Fruit fly (Drosophila melanogaster) whole organism, wandering third instar larva: Measurements from ENCODE around the gene stai.

Experiments
- CG32264 ChIP-seq: fragments of 200-800 bp; sonication (Bioruptor generic); optimal IDR thresholded peaks from 2 replicates; lab custom pipeline; 2016; ENCODE audit warnings: missing biosample characterization, missing genetic modification characterization
- CG9705 ChIP-seq: fragments of 200-800 bp; sonication (Bioruptor generic); optimal IDR thresholded peaks from 2 replicates; lab custom pipeline; 2018; ENCODE audit warnings: missing biosample characterization, mild to moderate bottlenecking, missing genetic modification characterization
- CrebA ChIP-seq: fragments of 200-800 bp; sonication (Bioruptor generic); optimal IDR thresholded peaks from 2 replicates; lab custom pipeline; 2016; ENCODE audit warnings: missing biosample characterization, mild to moderate bottlenecking, missing genetic modification characterization, borderline replicate concordance
- Dif ChIP-seq: fragments of 200-275, 200-300 bp; sonication (Bioruptor generic); optimal IDR thresholded peaks from 2 replicates; lab custom pipeline; 2018; ENCODE audit warnings: missing biosample characterization, missing genetic modification characterization; ENCODE audit not compliant: partially characterized antibody
- GATAd ChIP-seq: sonication (Bioruptor generic); optimal IDR thresholded peaks from 2 replicates; lab custom pipeline; 2016; ENCODE audit warnings: missing biosample characterization, missing genetic modification characterization
- HLH106 ChIP-seq: fragments of 200-800 bp; optimal IDR thresholded peaks from 3 replicates; lab custom pipeline; 2019; ENCODE audit warnings: missing biosample characterization, mild to moderate bottlenecking, missing genetic modification characterization, moderate library complexity
- Hnf4 ChIP-seq: fragments of 200-800 bp; sonication (Bioruptor generic); optimal IDR thresholded peaks from 2 replicates; lab custom pipeline; 2016; ENCODE audit warnings: missing biosample characterization, mild to moderate bottlenecking, missing genetic modification characterization
- Hr78 ChIP-seq: fragments of >200 bp; optimal IDR thresholded peaks from 2 replicates; lab custom pipeline; 2017; ENCODE audit warnings: missing biosample characterization, missing genetic modification characterization
- Hr83 ChIP-seq: fragments of 200-300 bp; sonication (Bioruptor generic); optimal IDR thresholded peaks from 2 replicates; lab custom pipeline; 2016; ENCODE audit warnings: missing biosample characterization, mild to moderate bottlenecking, missing genetic modification characterization, moderate library complexity; ENCODE audit not compliant: poor library complexity, severe bottlenecking
- Jra ChIP-seq: sonication (Bioruptor generic); optimal IDR thresholded peaks from 2 replicates; lab custom pipeline; 2016; ENCODE audit warnings: missing biosample characterization, missing genetic modification characterization
- Mio ChIP-seq: sonication (Bioruptor generic); optimal IDR thresholded peaks from 2 replicates; lab custom pipeline; 2016; ENCODE audit warnings: missing biosample characterization, missing genetic modification characterization
- Myc ChIP-seq: fragments of >200 bp; optimal IDR thresholded peaks from 2 replicates; lab custom pipeline; 2017
- OdsH ChIP-seq: fragments of 200-800 bp; sonication (Bioruptor generic); optimal IDR thresholded peaks from 2 replicates; lab custom pipeline; 2016; ENCODE audit warnings: missing biosample characterization, mild to moderate bottlenecking, missing genetic modification characterization
- Rel ChIP-seq, 2 experiments: fragments of 200-800 bp; sonication (Bioruptor generic) in 1 of 2; optimal IDR thresholded peaks; 2 replicates in 1 of 2; 3 replicates in 1 of 2; lab custom pipeline; 2016 to 2019; ENCODE audit warnings: mild to moderate bottlenecking in 2 of 2, missing biosample characterization in 2 of 2, missing genetic modification characterization in 2 of 2, moderate library complexity in 1 of 2
- Sp1 ChIP-seq: fragments of 200-800 bp; sonication (Bioruptor generic); optimal IDR thresholded peaks from 3 replicates; lab custom pipeline; 2019; ENCODE audit warnings: missing biosample characterization, mild to moderate bottlenecking, missing genetic modification characterization, moderate library complexity
- Vsx2 ChIP-seq: fragments of 200-300, 225-300 bp; sonication (Bioruptor generic); optimal IDR thresholded peaks from 2 replicates; lab custom pipeline; 2018; ENCODE audit warnings: missing biosample characterization, missing genetic modification characterization; ENCODE audit not compliant: partially characterized antibody
- br ChIP-seq: fragments of 200-800 bp; sonication (Bioruptor generic); optimal IDR thresholded peaks from 2 replicates; lab custom pipeline; 2016; ENCODE audit warnings: missing biosample characterization, missing genetic modification characterization
- brk ChIP-seq: fragments of 200-800 bp; sonication (Bioruptor generic); optimal IDR thresholded peaks from 2 replicates; lab custom pipeline; 2016; ENCODE audit warnings: missing biosample characterization, mild to moderate bottlenecking, missing genetic modification characterization
- dl ChIP-seq, 2 experiments: fragments of 175-275, 200-275 bp in 1 of 2; fragments of 200-275 bp in 1 of 2; sonication (Bioruptor generic); optimal IDR thresholded peaks; lab custom pipeline; 2018; ENCODE audit warnings: mild to moderate bottlenecking in 2 of 2, missing biosample characterization in 2 of 2, missing genetic modification characterization in 2 of 2, moderate library complexity in 2 of 2; ENCODE audit not compliant: partially characterized antibody in 2 of 2, insufficient read depth in 1 of 2
- dmrt93B ChIP-seq: fragments of 200-800 bp; sonication (Bioruptor generic); optimal IDR thresholded peaks from 2 replicates; lab custom pipeline; 2018; ENCODE audit warnings: missing biosample characterization, mild to moderate bottlenecking, missing genetic modification characterization
- dsf ChIP-seq: sonication (Bioruptor generic); optimal IDR thresholded peaks from 2 replicates; lab custom pipeline; 2016; ENCODE audit warnings: missing biosample characterization, missing genetic modification characterization, borderline replicate concordance
- ey ChIP-seq: fragments of 200-800 bp; sonication (Bioruptor generic); optimal IDR thresholded peaks from 2 replicates; lab custom pipeline; 2016; ENCODE audit warnings: missing biosample characterization, missing genetic modification characterization
- foxo ChIP-seq, 2 experiments: fragments of 200-800 bp; sonication (Bioruptor generic); optimal IDR thresholded peaks; 2 replicates in 1 of 2; 3 replicates in 1 of 2; lab custom pipeline; 2016 to 2017; ENCODE audit warnings: missing biosample characterization in 2 of 2, missing genetic modification characterization in 2 of 2
- fru ChIP-seq: fragments of 200-800 bp; sonication (Bioruptor generic); optimal IDR thresholded peaks from 3 replicates; lab custom pipeline; 2016; ENCODE audit warnings: missing biosample characterization, mild to moderate bottlenecking, missing genetic modification characterization
- h ChIP-seq: fragments of 200-800 bp; sonication (Bioruptor generic); optimal IDR thresholded peaks from 3 replicates; lab custom pipeline; 2016; ENCODE audit warnings: missing biosample characterization, mild to moderate bottlenecking, missing genetic modification characterization
- jim ChIP-seq: fragments of 175-275, 200-325 bp; sonication (Bioruptor generic); optimal IDR thresholded peaks from 2 replicates; lab custom pipeline; 2016; ENCODE audit warnings: missing biosample characterization, mild to moderate bottlenecking, missing genetic modification characterization
- psq ChIP-seq: fragments of 200-800 bp; sonication (Bioruptor generic); optimal IDR thresholded peaks from 3 replicates; lab custom pipeline; 2017; ENCODE audit warnings: missing biosample characterization, mild to moderate bottlenecking, missing genetic modification characterization, moderate library complexity
- rgr ChIP-seq: fragments of 200-800 bp; sonication (Bioruptor generic); optimal IDR thresholded peaks from 3 replicates; lab custom pipeline; 2016; ENCODE audit warnings: missing biosample characterization, mild to moderate bottlenecking, missing genetic modification characterization
- sage ChIP-seq: fragments of 200-800 bp; sonication (Bioruptor generic); optimal IDR thresholded peaks from 2 replicates; lab custom pipeline; 2016; ENCODE audit warnings: missing biosample characterization, mild to moderate bottlenecking, missing genetic modification characterization
- sv ChIP-seq: fragments of 200-800 bp; sonication (Bioruptor generic); optimal IDR thresholded peaks from 3 replicates; lab custom pipeline; 2016; ENCODE audit warnings: missing biosample characterization, missing genetic modification characterization
- tai ChIP-seq: sonication (Bioruptor generic); optimal IDR thresholded peaks from 2 replicates; lab custom pipeline; 2016; ENCODE audit warnings: missing biosample characterization, missing genetic modification characterization
- usp ChIP-seq: fragments of >200 bp; optimal IDR thresholded peaks from 2 replicates; lab custom pipeline; 2017; ENCODE audit warnings: missing biosample characterization, missing genetic modification characterization
- woc ChIP-seq: sonication (Bioruptor generic); optimal IDR thresholded peaks from 2 replicates; lab custom pipeline; 2016; ENCODE audit warnings: missing biosample characterization, mild to moderate bottlenecking, missing genetic modification characterization

The stai gene

dm6 chr2L:6082157-6082645 is 18.0 kb upstream of the stai start, which contains the start of gene Kr-h1:
Gene Kr-h1, plus strand, starts transcription at chr2L:6082603.
- TF ChIP-seq Myc (no peak), HLH106 (tag; lab: Kevin White, UChicago) (peak; percentile 8), brk (peak; percentile 60), jim (GFP tag; lab: Kevin White, UChicago) (peak; percentile 81), h (peak; percentile 58), CrebA (GFP tag; lab: Kevin White, UChicago) (peak; percentile 86), woc (no peak), br (GFP tag; lab: Kevin White, UChicago) (peak; percentile 26), tai (GFP tag; lab: Kevin White, UChicago) (peak; percentile 8), dmrt93B (GFP tag; lab: Kevin White, UChicago) (no peak), dl (GFP tag; optimal IDR thresholded peaks at IDR 0.05; lab: Kevin White, UChicago; ENCODE audit: insufficient read depth in 1 of 2, partially characterized antibody in 2 of 2) (peak in 1 of 2 experiments; percentile 40), Hr83 (GFP tag; lab: Kevin White, UChicago) (peak; percentile 76), fru (GFP tag; lab: Kevin White, UChicago) (peak; percentile 69), Rel (GFP tag; optimal IDR thresholded peaks at IDR 0.05; lab: Kevin White, UChicago) (peak; percentile 38), Rel (tag; optimal IDR thresholded peaks at IDR 0.05; lab: Kevin White, UChicago) (peak; percentile 58)

- peak; percentile 35 for TF ChIP-seq psq (GFP tag; lab: Kevin White, UChicago)
- TF ChIP-seq CG32264 (GFP tag; lab: Kevin White, UChicago), result no peak
- peak; percentile 52 for TF ChIP-seq Dif (GFP tag; lab: Kevin White, UChicago)
- peak; percentile 57 for TF ChIP-seq br (GFP tag; lab: Kevin White, UChicago)
- peak; percentile 30 for TF ChIP-seq Vsx2 (GFP tag; lab: Kevin White, UChicago)
- TF ChIP-seq h, result peak; percentile 42
- TF ChIP-seq Rel (GFP tag; optimal IDR thresholded peaks at IDR 0.05; lab: Kevin White, UChicago), result no peak
- peak; percentile 52 for TF ChIP-seq Rel (tag; optimal IDR thresholded peaks at IDR 0.05; lab: Kevin White, UChicago)
- peak; percentile 16 for TF ChIP-seq Sp1 (GFP tag; lab: Kevin White, UChicago)
- no peak for TF ChIP-seq dl (GFP tag; optimal IDR thresholded peaks at IDR 0.05; lab: Kevin White, UChicago; ENCODE audit: insufficient read depth in 1 of 2, partially characterized antibody in 2 of 2)
- peak; percentile 29 for TF ChIP-seq OdsH (GFP tag; lab: Kevin White, UChicago)
- TF ChIP-seq sv (GFP tag; lab: Kevin White, UChicago), result no peak
- peak; percentile 49 for TF ChIP-seq Jra (GFP tag; lab: Kevin White, UChicago)
- TF ChIP-seq Hnf4, result peak; percentile 15
- peak; percentile 2 for TF ChIP-seq brk
- TF ChIP-seq dsf (GFP tag; lab: Kevin White, UChicago), result no peak
- peak; percentile 27 for TF ChIP-seq rgr (GFP tag; lab: Kevin White, UChicago)
- TF ChIP-seq CrebA (GFP tag; lab: Kevin White, UChicago), result peak; percentile 62
- TF ChIP-seq Hr83 (GFP tag; lab: Kevin White, UChicago), result peak; percentile 34
These were observed 17.1 kb upstream of the stai start for dm6 chr2L:6082936-6083627.

- peak; percentile 9 for TF ChIP-seq h
- TF ChIP-seq Rel (GFP tag; optimal IDR thresholded peaks at IDR 0.05; lab: Kevin White, UChicago), result no peak
- TF ChIP-seq Rel (tag; optimal IDR thresholded peaks at IDR 0.05; lab: Kevin White, UChicago), result peak; percentile 49
- no peak for TF ChIP-seq usp (GFP tag; lab: Kevin White, UChicago)
- peak; percentile 3 for TF ChIP-seq Hr83 (GFP tag; lab: Kevin White, UChicago)
- TF ChIP-seq br (GFP tag; lab: Kevin White, UChicago), result no peak
- TF ChIP-seq fru (GFP tag; lab: Kevin White, UChicago), result no peak
- TF ChIP-seq jim (GFP tag; lab: Kevin White, UChicago), result no peak
- TF ChIP-seq sage, result no peak
These were observed 15.5 kb upstream of the stai start for dm6 chr2L:6084694-6085093.

dm6 chr2L:6085733-6086317 is 14.4 kb upstream of the stai start:
- TF ChIP-seq usp (GFP tag; lab: Kevin White, UChicago), result no peak
- peak; percentile 51 for TF ChIP-seq h
- peak; percentile 43 for TF ChIP-seq tai (GFP tag; lab: Kevin White, UChicago)
- no peak for TF ChIP-seq Myc
- no peak for TF ChIP-seq Hr78 (GFP tag; lab: Kevin White, UChicago)
- TF ChIP-seq Dif (GFP tag; lab: Kevin White, UChicago), result peak; percentile 52
- no peak for TF ChIP-seq GATAd
- no peak for TF ChIP-seq CG9705 (GFP tag; lab: Kevin White, UChicago)
- TF ChIP-seq Rel (GFP tag; optimal IDR thresholded peaks at IDR 0.05; lab: Kevin White, UChicago), result peak; percentile 25
- peak; percentile 40 for TF ChIP-seq Rel (tag; optimal IDR thresholded peaks at IDR 0.05; lab: Kevin White, UChicago)
- no peak for TF ChIP-seq Sp1 (GFP tag; lab: Kevin White, UChicago)
- TF ChIP-seq ey, result no peak
- TF ChIP-seq Jra (GFP tag; lab: Kevin White, UChicago), result no peak
- no peak for TF ChIP-seq dsf (GFP tag; lab: Kevin White, UChicago)
- TF ChIP-seq Hr83 (GFP tag; lab: Kevin White, UChicago), result peak; percentile 52
- no peak for TF ChIP-seq rgr (GFP tag; lab: Kevin White, UChicago)
- no peak for TF ChIP-seq sage
- peak; percentile 42 for TF ChIP-seq CrebA (GFP tag; lab: Kevin White, UChicago)
- TF ChIP-seq dmrt93B (GFP tag; lab: Kevin White, UChicago), result no peak
- TF ChIP-seq HLH106 (tag; lab: Kevin White, UChicago), result peak; percentile 22
- TF ChIP-seq fru (GFP tag; lab: Kevin White, UChicago), result peak; percentile 41
- no peak for TF ChIP-seq dl (GFP tag; optimal IDR thresholded peaks at IDR 0.05; lab: Kevin White, UChicago; ENCODE audit: insufficient read depth in 1 of 2, partially characterized antibody in 2 of 2)
- TF ChIP-seq Mio (GFP tag; lab: Kevin White, UChicago), result no peak
- TF ChIP-seq brk, result peak; percentile 27
- TF ChIP-seq Hnf4, result peak; percentile 66
- no peak for TF ChIP-seq foxo (GFP tag; optimal IDR thresholded peaks at IDR 0.05; lab: Kevin White, UChicago)
